Worm (Caenorhabditis elegans) whole organism, mixed stage, embryonic: ENCODE data around the gene str-248.
"Not testable (repeated sequence)": the region's sequence is repeated elsewhere in the genome, so short reads cannot be mapped to it uniquely, and the experiment has no call there.

Experiments used
- blmp-1 ChIP-seq: fragments of 150-350 bp; optimal IDR thresholded peaks from 2 replicates; lab custom pipeline; 2014; ENCODE audit warnings: missing biosample characterization, missing genetic modification characterization
- elt-1 ChIP-seq: sonication (generic microtip); optimal IDR thresholded peaks from 2 replicates; lab custom pipeline; 2017; ENCODE audit warnings: missing genetic modification characterization, mild to moderate bottlenecking, missing compliant biosample characterization, antibody characterized with exemption, moderate library complexity, borderline replicate concordance; ENCODE audit not compliant: insufficient read depth
- nhr-237 ChIP-seq: fragments of 150-350 bp; optimal IDR thresholded peaks from 2 replicates; lab custom pipeline; 2014; ENCODE audit warnings: missing biosample characterization, missing genetic modification characterization
- pha-4 ChIP-seq: fragments of 150-350 bp; optimal IDR thresholded peaks from 2 replicates; lab custom pipeline; 2018; ENCODE audit warnings: missing biosample characterization, missing genetic modification reagents, missing genetic modification characterization

DNA sequence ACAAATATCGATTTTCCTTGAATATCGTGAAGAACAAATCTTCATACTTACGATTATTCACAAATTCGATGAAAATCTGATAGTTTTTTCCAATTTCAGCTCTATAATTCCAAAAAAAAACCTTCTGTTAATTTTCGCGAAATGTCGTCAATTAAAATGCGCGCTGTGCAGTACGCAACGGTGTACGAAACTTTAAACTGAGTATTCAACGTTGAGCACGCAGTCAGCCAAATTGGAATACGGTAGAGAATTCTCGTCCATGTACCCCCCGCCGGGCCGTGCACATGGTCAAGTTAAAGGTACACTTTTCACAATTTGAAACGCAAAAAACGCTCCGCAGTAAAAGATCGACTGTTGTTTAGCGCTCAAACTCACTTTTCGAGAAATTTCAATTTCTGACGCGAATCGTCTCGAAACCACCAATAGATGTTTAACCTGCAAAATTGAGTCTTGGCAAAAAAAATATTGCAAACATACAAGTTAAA is 39.2 kb downstream of the str-248 start, which contains the start of gene F28F8.7:
- not testable (repeated sequence) for TF ChIP-seq nhr-237; blmp-1; pha-4 (tag; lab: Kevin White, UChicago); elt-1 (tag; lab: Kevin White, UChicago)
